Worm (Caenorhabditis elegans) whole organism, young adult: ENCODE data around the gene argn-1.

Source experiments
- C17E4.6 ChIP-seq: fragments of 200-800 bp; sonication (Bioruptor generic); IDR thresholded peaks from 2 replicates; pipeline ENCODE4 v1.3.6; 2022; ENCODE audit warnings: missing genetic modification reagents, missing genetic modification characterization, missing compliant biosample characterization
- F57A8.1 ChIP-seq: fragments of 200-800 bp; sonication (Bioruptor generic); optimal IDR thresholded peaks from 2 replicates; lab custom pipeline; 2018; ENCODE audit warnings: mild to moderate bottlenecking, missing genetic modification characterization, moderate library complexity, missing compliant biosample characterization
- Y67H2A.10 ChIP-seq: fragments of 200-800 bp; sonication (Bioruptor generic); conservative IDR thresholded peaks from 2 replicates; pipeline ENCODE4 v1.3.6; 2022; ENCODE audit warnings: missing genetic modification reagents, missing genetic modification characterization, missing compliant biosample characterization
- Y79H2A.3 ChIP-seq: fragments of 200-800 bp; sonication (Bioruptor generic); conservative IDR thresholded peaks from 2 replicates; pipeline ENCODE4 v1.3.6; 2022; ENCODE audit warnings: missing genetic modification reagents, missing genetic modification characterization, missing compliant biosample characterization
- ama-1 ChIP-seq, 3 experiments: fragments of 150-350 bp in 1 of 3; sonication (generic microtip) in 2 of 3; optimal IDR thresholded peaks; 2 replicates each; lab custom pipeline; 2014 to 2018; ENCODE audit warnings: missing biosample characterization in 2 of 3, missing genetic modification characterization in 2 of 3, missing genetic modification reagents in 2 of 3
- atf-7 ChIP-seq: sonication (generic microtip); optimal IDR thresholded peaks from 2 replicates; lab custom pipeline; 2017; ENCODE audit warnings: mild to moderate bottlenecking, missing genetic modification characterization, missing compliant biosample characterization
- bed-2 ChIP-seq: fragments of 200-800 bp; sonication (Bioruptor generic); IDR thresholded peaks from 2 replicates; pipeline ENCODE4 v1.3.6; 2022; ENCODE audit warnings: missing genetic modification reagents, missing genetic modification characterization, missing compliant biosample characterization
- ccch-3 ChIP-seq: fragments of 200-800 bp; sonication (Bioruptor generic); optimal IDR thresholded peaks from 2 replicates; lab custom pipeline; 2018; ENCODE audit warnings: mild to moderate bottlenecking, missing genetic modification characterization, missing compliant biosample characterization
- ceh-79 ChIP-seq: sonication (generic microtip); optimal IDR thresholded peaks from 2 replicates; lab custom pipeline; 2017; ENCODE audit warnings: mild to moderate bottlenecking, missing genetic modification characterization, missing compliant biosample characterization
- chd-7 ChIP-seq: sonication (generic microtip); optimal IDR thresholded peaks from 2 replicates; lab custom pipeline; 2016; ENCODE audit warnings: mild to moderate bottlenecking, missing genetic modification characterization, moderate library complexity, missing compliant biosample characterization
- efl-1 ChIP-seq: fragments of 150-350 bp; optimal IDR thresholded peaks from 2 replicates; lab custom pipeline; 2014; ENCODE audit warnings: missing biosample characterization, missing genetic modification reagents, missing genetic modification characterization
- fkh-3 ChIP-seq: sonication (generic microtip); optimal IDR thresholded peaks from 2 replicates; lab custom pipeline; 2016; ENCODE audit warnings: mild to moderate bottlenecking, missing genetic modification characterization, missing compliant biosample characterization
- mxl-1 ChIP-seq: sonication (generic microtip); optimal IDR thresholded peaks from 2 replicates; lab custom pipeline; 2016; ENCODE audit warnings: missing genetic modification characterization, missing compliant biosample characterization
- pbrm-1 ChIP-seq: fragments of 200-800 bp; sonication (Bioruptor generic); IDR thresholded peaks from 2 replicates; pipeline ENCODE4 v1.3.6; 2022; ENCODE audit warnings: missing genetic modification reagents, missing genetic modification characterization, missing compliant biosample characterization
- sea-2 ChIP-seq: fragments of 200-800 bp; sonication (Bioruptor generic); IDR thresholded peaks from 2 replicates; pipeline ENCODE4 v1.3.6; 2022; ENCODE audit warnings: missing genetic modification characterization, missing compliant biosample characterization
- ztf-25 ChIP-seq: fragments of 200-800 bp; sonication (Bioruptor generic); IDR thresholded peaks from 2 replicates; pipeline ENCODE4 v1.3.6; 2022; ENCODE audit warnings: missing genetic modification reagents, missing genetic modification characterization, missing compliant biosample characterization
- ztf-3 ChIP-seq: fragments of 200-800 bp; sonication (Bioruptor generic); optimal IDR thresholded peaks from 2 replicates; lab custom pipeline; 2018; ENCODE audit warnings: mild to moderate bottlenecking, missing genetic modification characterization, missing compliant biosample characterization

Gene argn-1

ce11 chrX:5680125-5680524, 50.3 kb downstream of the argn-1 start, which contains the start of gene set-19:
Gene set-19 (minus strand): TSS chrX:5680225.
- no peak for TF ChIP-seq ztf-25 (GFP tag; lab: Robert Waterston, UW)
- no peak for TF ChIP-seq F57A8.1
- no peak for TF ChIP-seq fkh-3 (tag; lab: Kevin White, UChicago)
- TF ChIP-seq efl-1 (GFP tag; lab: Kevin White, UChicago) = no peak
- TF ChIP-seq Y67H2A.10 = no peak
- TF ChIP-seq bed-2 (GFP tag; lab: Robert Waterston, UW) = no peak
- no peak for TF ChIP-seq sea-2 (GFP tag; lab: Robert Waterston, UW)
- no peak for TF ChIP-seq ceh-79 (tag; lab: Kevin White, UChicago)
- TF ChIP-seq ccch-3 (GFP tag; lab: Kevin White, UChicago) = no peak
- no peak for TF ChIP-seq ama-1 (optimal IDR thresholded peaks at IDR 0.05; lab: Kevin White, UChicago)
- no peak for TF ChIP-seq ama-1 (GFP tag; optimal IDR thresholded peaks at IDR 0.05; lab: Kevin White, UChicago)
- TF ChIP-seq pbrm-1 = no peak
- TF ChIP-seq chd-7 = no peak
- TF ChIP-seq atf-7 (tag; lab: Kevin White, UChicago) = no peak
- TF ChIP-seq mxl-1 (tag; lab: Kevin White, UChicago) = no peak
- TF ChIP-seq ztf-3 (GFP tag; lab: Kevin White, UChicago) = no peak
- TF ChIP-seq C17E4.6 = no peak
- no peak for TF ChIP-seq Y79H2A.3
